Fruit fly (Drosophila melanogaster): Measurements from ENCODE around the gene CG31464.
A peak's percentile ranks its signal among the peaks of the same experiment; 100 is the strongest.

CG31464 gene

dm6 chr3R:8303848-8304247, 12.8 kb downstream of the CG31464 start, which contains the start of gene nac (continued):
- TF ChIP-seq CG3847 (GFP tag; IDR thresholded peaks at IDR 0.05) (no peak), CG2875 (GFP tag; optimal IDR thresholded peaks at IDR 0.05) (no peak), CG10431 (GFP tag; optimal IDR thresholded peaks at IDR 0.05) (no peak), HHEX (GFP tag; optimal IDR thresholded peaks at IDR 0.05) (no peak), sob (GFP tag; IDR thresholded peaks at IDR 0.05) (0 out of 2 replicates have a peak, but pooled peaks have one; percentile 14), gem (tag; optimal IDR thresholded peaks at IDR 0.05) (no peak), unpg (GFP tag; optimal IDR thresholded peaks at IDR 0.05) (no peak), zen (tag; optimal IDR thresholded peaks at IDR 0.05) (peak; percentile 33), sna (GFP tag; IDR thresholded peaks at IDR 0.05; ENCODE audit: partially characterized antibody) (0 out of 2 replicates have a peak, but pooled peaks have one; percentile 16), Rfx (GFP tag; IDR thresholded peaks at IDR 0.05) (peak; percentile 40; the same call in 1 of the 2 replicates), CG7928 (GFP tag; optimal IDR thresholded peaks at IDR 0.05) (no peak), toy (GFP tag; IDR thresholded peaks at IDR 0.05) (no peak), CG5953 (GFP tag; IDR thresholded peaks at IDR 0.05) (no peak), ase (GFP tag; IDR thresholded peaks at IDR 0.05) (no peak), CG10147 (GFP tag; optimal IDR thresholded peaks at IDR 0.05) (peak; percentile 15), CG5245 (GFP tag; optimal IDR thresholded peaks at IDR 0.05) (no peak), CG11456 (GFP tag; IDR thresholded peaks at IDR 0.05) (no peak), CG33557 (GFP tag; optimal IDR thresholded peaks at IDR 0.05) (no peak), Spps (tag; optimal IDR thresholded peaks at IDR 0.05) (no peak), CG14441 (GFP tag; IDR thresholded peaks at IDR 0.05) (no peak), fu2 (GFP tag; optimal IDR thresholded peaks at IDR 0.05) (no peak), Fer3 (tag; optimal IDR thresholded peaks at IDR 0.05) (peak; percentile 3), pita (GFP tag; optimal IDR thresholded peaks at IDR 0.05) (no peak), CrebB (tag; optimal IDR thresholded peaks at IDR 0.05) (no peak), wek (GFP tag; optimal IDR thresholded peaks at IDR 0.05) (no peak), ash1 (GFP tag; optimal IDR thresholded peaks at IDR 0.05) (no peak), CG12299 (tag; optimal IDR thresholded peaks at IDR 0.05) (no peak), aop (GFP tag; IDR thresholded peaks at IDR 0.05) (no peak), zfh1 (GFP tag; IDR thresholded peaks at IDR 0.05) (no peak), knrl (GFP tag; IDR thresholded peaks at IDR 0.05; ENCODE audit: partially characterized antibody) (no peak), twi (tag; optimal IDR thresholded peaks at IDR 0.05) (no peak), Med (GFP tag) (peak; percentile 79), CG4820 (GFP tag; optimal IDR thresholded peaks at IDR 0.05) (no peak), CG12236 (GFP tag; optimal IDR thresholded peaks at IDR 0.05) (no peak), CG1233 (GFP tag; optimal IDR thresholded peaks at IDR 0.05) (no peak), Antp (GFP tag; optimal IDR thresholded peaks at IDR 0.05) (no peak), HLHmδ (GFP tag; optimal IDR thresholded peaks at IDR 0.05) (no peak), lmd (GFP tag; IDR thresholded peaks at IDR 0.05) (no peak; the same call in 1 of the 2 replicates), CG16813 (GFP tag; IDR thresholded peaks at IDR 0.05; ENCODE audit: partially characterized antibody) (no peak), ERR (GFP tag; optimal IDR thresholded peaks at IDR 0.05) (no peak), D (optimal IDR thresholded peaks at IDR 0.05) (no peak), D (GFP tag; optimal IDR thresholded peaks at IDR 0.05) (no peak), Sox102F (GFP tag; optimal IDR thresholded peaks at IDR 0.05) (no peak), schlank (tag; optimal IDR thresholded peaks at IDR 0.05) (no peak), CG8359 (GFP tag; optimal IDR thresholded peaks at IDR 0.05; ENCODE audit: borderline replicate concordance) (no peak), kah (GFP tag; optimal IDR thresholded peaks at IDR 0.05) (no peak), dysf (GFP tag; IDR thresholded peaks at IDR 0.05) (no peak), CG18011 (GFP tag; optimal IDR thresholded peaks at IDR 0.05) (no peak), so (GFP tag; IDR thresholded peaks at IDR 0.05) (0 out of 3 replicates have a peak, but pooled peaks have one; percentile 12), ATbp (GFP tag; optimal IDR thresholded peaks at IDR 0.05) (no peak), CG7372 (GFP tag; IDR thresholded peaks at IDR 0.05) (no peak), Sin3A (optimal IDR thresholded peaks at IDR 0.05) (no peak)
